Worm (Caenorhabditis elegans) whole organism, L4 larva: ENCODE measurements around the gene H37A05.4.

ENCODE experiments used
- Y48G9A.11 ChIP-seq: fragments of 200-800 bp; sonication (Bioruptor generic); IDR thresholded peaks from 2 replicates; pipeline ENCODE4 v1.3.6; 2022; ENCODE audit warnings: missing genetic modification reagents, missing genetic modification characterization, missing compliant biosample characterization
- ZK546.5 ChIP-seq, 2 experiments: sonication (generic microtip); optimal IDR thresholded peaks; 2 replicates each; lab custom pipeline; 2017; ENCODE audit warnings: missing biosample characterization in 2 of 2, missing genetic modification characterization in 2 of 2
- daf-12 ChIP-seq: fragments of 150-350 bp; optimal IDR thresholded peaks from 2 replicates; lab custom pipeline; 2014; ENCODE audit warnings: missing biosample characterization, missing genetic modification reagents, missing genetic modification characterization
- daf-16 ChIP-seq, 3 experiments: sonication (generic microtip); optimal IDR thresholded peaks; 2 replicates each; lab custom pipeline; 2016 to 2017; ENCODE audit warnings: missing genetic modification characterization in 3 of 3, missing genetic modification reagents in 3 of 3, mild to moderate bottlenecking in 2 of 3, missing compliant biosample characterization in 2 of 3, missing biosample characterization in 1 of 3, moderate library complexity in 1 of 3
- fkh-10 ChIP-seq: fragments of 150-350 bp; optimal IDR thresholded peaks from 2 replicates; lab custom pipeline; 2014; ENCODE audit warnings: missing biosample characterization, missing genetic modification reagents, missing genetic modification characterization
- fos-1 ChIP-seq: fragments of 150-350 bp; optimal IDR thresholded peaks from 2 replicates; lab custom pipeline; 2014; ENCODE audit warnings: missing biosample characterization, missing genetic modification characterization
- lin-13 ChIP-seq: fragments of 150-350 bp; optimal IDR thresholded peaks from 2 replicates; lab custom pipeline; 2014; ENCODE audit warnings: missing biosample characterization, missing genetic modification reagents, missing genetic modification characterization
- lin-38 ChIP-seq: fragments of 200-800 bp; sonication (Bioruptor generic); IDR thresholded peaks from 2 replicates; pipeline ENCODE4 v1.3.6; 2022; ENCODE audit warnings: missing genetic modification reagents, missing genetic modification characterization, missing compliant biosample characterization
- nhr-28 ChIP-seq: fragments of 150-350 bp; optimal IDR thresholded peaks from 2 replicates; lab custom pipeline; 2014; ENCODE audit warnings: missing biosample characterization, missing genetic modification characterization
- nhr-42 ChIP-seq: fragments of 200-800 bp; sonication (Bioruptor generic); IDR thresholded peaks from 2 replicates; pipeline ENCODE4 v1.3.6; 2022; ENCODE audit warnings: missing genetic modification characterization, missing compliant biosample characterization
- snpc-4 ChIP-seq: fragments of 150-350 bp; optimal IDR thresholded peaks from 2 replicates; lab custom pipeline; 2014; ENCODE audit warnings: missing biosample characterization, missing genetic modification characterization
- unc-62 ChIP-seq, 3 experiments: fragments of 150-350 bp in 1 of 3; sonication (generic microtip); optimal IDR thresholded peaks in 2 of 3; peaks in 1 of 3; 1 replicate in 1 of 3; 2 replicates in 2 of 3; lab custom pipeline; 2014 to 2017; ENCODE audit warnings: missing biosample characterization in 3 of 3, missing genetic modification characterization in 3 of 3, missing genetic modification reagents in 3 of 3, missing genotype in 1 of 3

ce11 chrV:13645848-13646578 lies 3.6 kb downstream of the H37A05.4 start:
- TF ChIP-seq snpc-4 (tag; lab: Kevin White, UChicago) (no peak), ZK546.5 (tag; optimal IDR thresholded peaks at IDR 0.05; lab: Kevin White, UChicago) (no peak), Y48G9A.11 (peak; percentile 73; the same call in 1 of the 2 replicates), nhr-28 (tag; lab: Kevin White, UChicago) (no peak), daf-12 (tag; lab: Kevin White, UChicago) (no peak), daf-16 (GFP tag; optimal IDR thresholded peaks at IDR 0.05; lab: Kevin White, UChicago) (no peak), daf-16 (tag; optimal IDR thresholded peaks at IDR 0.05; lab: Kevin White, UChicago) (no peak), fkh-10 (no peak), fos-1 (tag; lab: Kevin White, UChicago) (no peak), lin-13 (GFP tag; lab: Kevin White, UChicago) (no peak), unc-62 (GFP tag; optimal IDR thresholded peaks at IDR 0.05 in 1 of 2; lab: Kevin White, UChicago) (no peak), unc-62 (tag; optimal IDR thresholded peaks at IDR 0.05; lab: Kevin White, UChicago) (no peak), lin-38 (GFP tag; lab: Robert Waterston, UW) (peak; percentile 26; the same call in 1 of the 2 replicates), nhr-42 (GFP tag; lab: Robert Waterston, UW) (peak; percentile 40; the same call in 1 of the 2 replicates)
